Worm (Caenorhabditis elegans) whole organism, young adult: ENCODE measurements around the gene F46F3.3.

Source experiments
- C17E4.6 ChIP-seq: fragments of 200-800 bp; sonication (Bioruptor generic); IDR thresholded peaks from 2 replicates; pipeline ENCODE4 v1.3.6; 2022; ENCODE audit warnings: missing genetic modification reagents, missing genetic modification characterization, missing compliant biosample characterization
- F10E7.11 ChIP-seq: sonication (generic microtip); optimal IDR thresholded peaks from 2 replicates; lab custom pipeline; 2017; ENCODE audit warnings: mild to moderate bottlenecking, missing genetic modification characterization, moderate library complexity, missing compliant biosample characterization
- F33H1.4 ChIP-seq: fragments of 200-800 bp; sonication (Bioruptor generic); IDR thresholded peaks from 2 replicates; pipeline ENCODE4 v1.3.6; 2022; ENCODE audit warnings: missing genetic modification reagents, missing genetic modification characterization, missing compliant biosample characterization
- F55B11.4 ChIP-seq: sonication (generic microtip); optimal IDR thresholded peaks from 2 replicates; lab custom pipeline; 2016; ENCODE audit warnings: missing compliant biosample characterization, missing genetic modification characterization, borderline replicate concordance; ENCODE audit not compliant: insufficient read depth
- T07F8.4 ChIP-seq: sonication (generic microtip); optimal IDR thresholded peaks from 2 replicates; lab custom pipeline; 2016; ENCODE audit warnings: mild to moderate bottlenecking, missing genetic modification characterization, moderate library complexity, missing compliant biosample characterization
- Y53F4B.3 ChIP-seq: fragments of 200-800 bp; sonication (Bioruptor generic); IDR thresholded peaks from 2 replicates; pipeline ENCODE4 v1.3.6; 2022; ENCODE audit warnings: missing genetic modification reagents, missing genetic modification characterization, missing compliant biosample characterization
- ZK185.1 ChIP-seq: sonication (generic microtip); optimal IDR thresholded peaks from 2 replicates; lab custom pipeline; 2016; ENCODE audit warnings: mild to moderate bottlenecking, missing genetic modification characterization, missing compliant biosample characterization; ENCODE audit not compliant: poor library complexity, severe bottlenecking
- aptf-3 ChIP-seq: fragments of 200-800 bp; sonication (Bioruptor generic); IDR thresholded peaks from 2 replicates; pipeline ENCODE4 v1.3.6; 2022; ENCODE audit warnings: missing genetic modification characterization, missing compliant biosample characterization
- attf-5 ChIP-seq: fragments of 200-800 bp; sonication (Bioruptor generic); optimal IDR thresholded peaks from 2 replicates; lab custom pipeline; 2018; ENCODE audit warnings: mild to moderate bottlenecking, missing genetic modification characterization, missing compliant biosample characterization
- bed-2 ChIP-seq: fragments of 200-800 bp; sonication (Bioruptor generic); IDR thresholded peaks from 2 replicates; pipeline ENCODE4 v1.3.6; 2022; ENCODE audit warnings: missing genetic modification reagents, missing genetic modification characterization, missing compliant biosample characterization
- cebp-1 ChIP-seq, 2 experiments: fragments of 200-800 bp in 1 of 2; sonication (Bioruptor generic) in 1 of 2; sonication (generic microtip) in 1 of 2; IDR thresholded peaks in 1 of 2; optimal IDR thresholded peaks in 1 of 2; 2 replicates each; pipeline versions ENCODE4 v1.3.6 to Lab custom; 2017 to 2022; ENCODE audit warnings: missing compliant biosample characterization in 2 of 2, missing genetic modification characterization in 2 of 2, mild to moderate bottlenecking in 1 of 2, missing genetic modification reagents in 1 of 2, moderate library complexity in 1 of 2
- ceh-100 ChIP-seq: fragments of 200-800 bp; sonication (Bioruptor generic); IDR thresholded peaks from 2 replicates; pipeline ENCODE4 v1.3.6; 2022; ENCODE audit warnings: missing genetic modification reagents, missing genetic modification characterization, missing compliant biosample characterization
- chd-7 ChIP-seq: sonication (generic microtip); optimal IDR thresholded peaks from 2 replicates; lab custom pipeline; 2016; ENCODE audit warnings: mild to moderate bottlenecking, missing genetic modification characterization, moderate library complexity, missing compliant biosample characterization
- die-1 ChIP-seq: sonication (generic microtip); optimal IDR thresholded peaks from 2 replicates; lab custom pipeline; 2016; ENCODE audit warnings: missing genotype, mild to moderate bottlenecking, missing genetic modification characterization, missing compliant biosample characterization
- egl-18 ChIP-seq: fragments of 200-800 bp; sonication (Bioruptor generic); IDR thresholded peaks from 2 replicates; pipeline ENCODE4 v1.3.6; 2022; ENCODE audit warnings: missing genetic modification reagents, missing genetic modification characterization, missing compliant biosample characterization
- him-1 ChIP-seq: sonication (generic microtip); optimal IDR thresholded peaks from 2 replicates; lab custom pipeline; 2016; ENCODE audit warnings: missing genotype, missing genetic modification reagents, missing genetic modification characterization, missing compliant biosample characterization
- hmg-1.2 ChIP-seq: fragments of 200-800 bp; sonication (Bioruptor generic); IDR thresholded peaks from 2 replicates; pipeline ENCODE4 v1.3.6; 2022; ENCODE audit warnings: missing genetic modification reagents, missing genetic modification characterization, missing compliant biosample characterization
- let-607 ChIP-seq, 2 experiments: fragments of 200-800 bp in 1 of 2; sonication (Bioruptor generic) in 1 of 2; sonication (generic microtip) in 1 of 2; optimal IDR thresholded peaks; 2 replicates each; lab custom pipeline; 2016 to 2018; ENCODE audit warnings: mild to moderate bottlenecking in 2 of 2, missing compliant biosample characterization in 2 of 2, missing genetic modification characterization in 2 of 2, moderate library complexity in 2 of 2, missing genotype in 1 of 2
- lin-35 ChIP-seq, 3 experiments: fragments of 150-350 bp in 2 of 3; sonication (generic microtip) in 1 of 3; optimal IDR thresholded peaks; 2 replicates each; lab custom pipeline; 2014 to 2018; ENCODE audit warnings: missing biosample characterization in 3 of 3, missing genetic modification characterization in 3 of 3, missing genetic modification reagents in 3 of 3
- lir-1 ChIP-seq: fragments of 200-800 bp; sonication (Bioruptor generic); conservative IDR thresholded peaks from 2 replicates; pipeline ENCODE4 v1.3.6; 2022; ENCODE audit warnings: missing genetic modification reagents, missing genetic modification characterization, missing compliant biosample characterization
- lsy-27 ChIP-seq: sonication (generic microtip); optimal IDR thresholded peaks from 2 replicates; lab custom pipeline; 2017; ENCODE audit warnings: missing genetic modification characterization, mild to moderate bottlenecking, missing compliant biosample characterization, antibody characterized with exemption, missing genotype, borderline replicate concordance; ENCODE audit not compliant: insufficient read depth
- madf-6 ChIP-seq: fragments of 200-800 bp; sonication (Bioruptor generic); IDR thresholded peaks from 2 replicates; pipeline ENCODE4 v1.3.6; 2022; ENCODE audit warnings: missing genetic modification reagents, missing genetic modification characterization, missing compliant biosample characterization
- madf-8 ChIP-seq: fragments of 200-800 bp; sonication (Bioruptor generic); conservative IDR thresholded peaks from 2 replicates; pipeline ENCODE4 v1.3.6; 2022; ENCODE audit warnings: missing genetic modification reagents, missing genetic modification characterization, missing compliant biosample characterization
- nhr-179 ChIP-seq: sonication (generic microtip); optimal IDR thresholded peaks from 2 replicates; lab custom pipeline; 2016; ENCODE audit warnings: mild to moderate bottlenecking, missing genetic modification characterization, missing compliant biosample characterization
- nhr-27 ChIP-seq: fragments of 200-800 bp; sonication (Bioruptor generic); optimal IDR thresholded peaks from 2 replicates; lab custom pipeline; 2018; ENCODE audit warnings: mild to moderate bottlenecking, missing genetic modification characterization, moderate library complexity, missing compliant biosample characterization
- nhr-80 ChIP-seq: sonication (generic microtip); optimal IDR thresholded peaks from 2 replicates; lab custom pipeline; 2016; ENCODE audit warnings: missing genetic modification characterization, missing compliant biosample characterization
- tbp1 ChIP-seq: fragments of 200-800 bp; sonication (Bioruptor generic); optimal IDR thresholded peaks from 2 replicates; lab custom pipeline; 2018; ENCODE audit warnings: mild to moderate bottlenecking, missing genetic modification characterization, missing compliant biosample characterization
- zfh-2 ChIP-seq: fragments of 200-800 bp; sonication (Bioruptor generic); conservative IDR thresholded peaks from 2 replicates; pipeline ENCODE4 v1.3.6; 2022; ENCODE audit warnings: missing genetic modification reagents, missing genetic modification characterization, missing compliant biosample characterization
- zim-3 ChIP-seq: sonication (generic microtip); optimal IDR thresholded peaks from 2 replicates; lab custom pipeline; 2017; ENCODE audit warnings: mild to moderate bottlenecking, missing genetic modification characterization, moderate library complexity, missing compliant biosample characterization
- ztf-18 ChIP-seq: sonication (generic microtip); optimal IDR thresholded peaks from 2 replicates; lab custom pipeline; 2016; ENCODE audit warnings: missing genotype, mild to moderate bottlenecking, missing genetic modification characterization, missing compliant biosample characterization
- ztf-22 ChIP-seq: fragments of 200-800 bp; sonication (Bioruptor generic); optimal IDR thresholded peaks from 2 replicates; lab custom pipeline; 2018; ENCODE audit warnings: mild to moderate bottlenecking, missing genetic modification characterization, moderate library complexity, missing compliant biosample characterization
- ztf-25 ChIP-seq: fragments of 200-800 bp; sonication (Bioruptor generic); IDR thresholded peaks from 2 replicates; pipeline ENCODE4 v1.3.6; 2022; ENCODE audit warnings: missing genetic modification reagents, missing genetic modification characterization, missing compliant biosample characterization
- ztf-26 ChIP-seq: sonication (generic microtip); optimal IDR thresholded peaks from 2 replicates; lab custom pipeline; 2017; ENCODE audit warnings: missing genetic modification characterization, missing compliant biosample characterization
- ztf-28 ChIP-seq: fragments of 200-800 bp; sonication (Bioruptor generic); IDR thresholded peaks from 2 replicates; pipeline ENCODE4 v1.3.6; 2022; ENCODE audit warnings: missing genetic modification reagents, missing genetic modification characterization, missing compliant biosample characterization

The F46F3.3 gene

DNA sequence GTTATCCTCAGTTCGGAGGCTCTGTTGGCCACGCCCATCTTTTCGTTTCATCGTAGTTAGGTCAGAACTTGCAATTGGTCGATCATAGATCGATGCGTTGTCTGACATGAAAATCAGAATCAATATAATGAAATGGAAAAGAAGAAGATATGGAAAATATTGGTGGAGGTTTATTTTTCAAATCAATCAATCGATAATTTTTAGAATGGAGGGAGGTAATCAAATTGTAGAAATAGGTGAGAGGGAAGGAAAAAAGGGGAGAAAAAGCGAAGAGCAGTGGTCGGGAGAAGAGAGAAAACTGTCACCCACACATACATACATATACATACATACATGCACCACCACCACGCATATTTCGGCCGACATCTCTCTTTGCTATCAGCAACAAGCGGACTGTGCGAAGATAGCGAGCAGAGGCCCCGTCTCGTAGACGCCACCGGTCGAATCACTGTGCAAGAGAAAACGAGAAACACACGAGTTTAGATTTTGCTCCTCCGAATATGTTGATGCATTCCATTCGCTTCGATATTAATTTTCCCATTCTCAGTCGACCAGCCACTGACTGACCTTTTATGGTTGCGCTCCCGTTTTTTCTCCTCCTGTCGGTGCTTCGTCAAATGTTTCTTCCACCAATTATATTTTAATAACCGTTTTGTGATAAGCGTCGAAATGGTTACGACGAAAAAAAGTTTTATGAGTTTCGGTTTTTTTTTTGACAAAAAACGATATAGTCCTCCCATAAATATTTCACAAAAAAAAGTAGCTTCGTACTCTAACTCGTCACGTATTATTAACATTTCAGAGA lies 37.9 kb upstream of the F46F3.3 start, which contains the start of gene F35B12.10 (continued):
- TF ChIP-seq tbp1 (peak; percentile 40), hmg-1.2 (GFP tag; lab: Robert Waterston, UW) (no peak), die-1 (tag; lab: Kevin White, UChicago) (no peak), lir-1 (GFP tag; lab: Robert Waterston, UW) (no peak), madf-6 (GFP tag; lab: Robert Waterston, UW) (no peak), chd-7 (tag; lab: Kevin White, UChicago) (no peak), ztf-26 (tag; lab: Kevin White, UChicago) (no peak), nhr-27 (tag; lab: Kevin White, UChicago) (no peak), attf-5 (GFP tag; lab: Kevin White, UChicago) (peak; percentile 13), egl-18 (no peak), lsy-27 (tag; lab: Kevin White, UChicago) (no peak), T07F8.4 (tag; lab: Kevin White, UChicago) (no peak), F55B11.4 (no peak), ZK185.1 (no peak), bed-2 (GFP tag; lab: Robert Waterston, UW) (no peak), ceh-100 (GFP tag; lab: Robert Waterston, UW) (no peak), madf-8 (no peak), F33H1.4 (GFP tag; lab: Robert Waterston, UW) (no peak), ztf-18 (no peak), zim-3 (tag; lab: Kevin White, UChicago) (no peak), let-607 (tag; optimal IDR thresholded peaks at IDR 0.05; lab: Kevin White, UChicago) (peak in 1 of 2 experiments; percentile 41)
- TF ChIP-seq, all 124 proteins: peak for 11

DNA sequence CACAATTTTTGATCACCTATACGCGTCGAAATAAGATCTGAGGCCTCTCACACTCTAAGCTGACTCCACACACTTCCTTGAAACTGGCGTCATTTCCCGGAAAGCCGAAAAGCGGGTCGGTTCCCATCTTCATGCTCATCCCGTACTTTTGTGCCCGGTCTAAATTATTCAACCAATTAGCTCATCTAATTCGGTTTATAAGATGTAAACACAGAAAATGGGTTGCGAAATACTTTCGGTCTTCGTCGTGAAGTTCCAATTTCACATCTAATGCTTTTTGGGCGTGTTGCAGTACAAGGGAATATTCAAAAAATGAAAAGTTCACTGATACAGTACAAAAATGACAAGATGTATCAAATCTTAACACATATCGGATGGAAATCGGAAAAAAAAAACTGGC lies 36.1 kb upstream of the F46F3.3 start:
- TF ChIP-seq lin-35 (GFP tag; optimal IDR thresholded peaks at IDR 0.05; lab: Kevin White, UChicago) (peak in 1 of 3 experiments; percentile 30), aptf-3 (GFP tag; lab: Robert Waterston, UW) (0 out of 2 replicates have a peak, but pooled peaks have one; percentile 56), cebp-1 (GFP tag; IDR thresholded peaks at IDR 0.05; lab: Robert Waterston, UW) (no peak), cebp-1 (tag; optimal IDR thresholded peaks at IDR 0.05; lab: Kevin White, UChicago) (peak; percentile 66), F10E7.11 (tag; lab: Kevin White, UChicago) (no peak), nhr-80 (tag; lab: Kevin White, UChicago) (no peak), F33H1.4 (GFP tag; lab: Robert Waterston, UW) (no peak), nhr-179 (tag; lab: Kevin White, UChicago) (no peak), ztf-25 (GFP tag; lab: Robert Waterston, UW) (no peak), him-1 (no peak)

DNA sequence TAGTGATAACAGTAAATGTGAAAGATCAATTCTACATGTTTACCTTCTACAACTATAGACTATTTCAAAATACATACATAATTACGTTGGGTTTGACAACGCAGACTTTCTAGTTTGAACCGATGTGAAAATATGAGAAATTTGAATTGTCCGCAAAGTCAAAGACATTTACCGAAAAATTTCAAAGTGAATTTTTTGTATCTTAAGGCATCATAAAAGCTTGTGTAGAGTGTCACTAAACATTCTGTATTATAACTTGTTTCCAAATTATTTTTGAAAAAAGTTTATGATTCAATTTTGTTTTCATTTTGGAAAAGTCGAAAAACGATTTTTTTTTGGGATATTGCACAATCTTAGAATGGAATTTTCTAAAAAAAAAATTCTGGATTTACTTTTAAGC lies 31.7 kb upstream of the F46F3.3 start:
- no peak for TF ChIP-seq ztf-28 (GFP tag; lab: Robert Waterston, UW)
- no peak for TF ChIP-seq Y53F4B.3 (GFP tag; lab: Robert Waterston, UW)
- TF ChIP-seq C17E4.6 (GFP tag; lab: Robert Waterston, UW) = no peak
- TF ChIP-seq, all 124 proteins: peak for 0

DNA sequence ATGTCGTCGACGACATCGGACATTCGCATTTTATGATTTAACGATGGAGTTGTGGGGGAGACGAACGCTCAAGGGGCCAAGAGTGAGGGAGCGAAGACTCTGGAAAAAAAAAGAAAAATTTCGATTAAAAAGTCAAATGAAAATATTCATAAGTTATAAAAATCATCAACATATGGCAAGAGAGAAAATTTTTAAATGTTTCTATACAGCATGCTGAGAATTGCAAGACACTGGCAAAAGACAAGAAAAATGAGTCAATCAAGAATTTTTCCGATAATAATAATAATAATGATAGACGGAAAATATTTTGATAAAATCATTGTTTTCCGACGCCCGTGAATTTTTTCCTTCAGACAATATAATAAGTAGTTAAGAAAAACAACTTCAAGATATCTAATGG lies 30.1 kb upstream of the F46F3.3 start, which contains the start of gene sipa-1:
sipa-1 (minus strand) TSS at position 101 of the 400 bp plus-strand sequence.
- TF ChIP-seq zfh-2 (GFP tag; lab: Robert Waterston, UW) (0 out of 2 replicates have a peak, but pooled peaks have one; percentile 1), ztf-22 (no peak)
- TF ChIP-seq, all 124 proteins: peak for 1
